Fruit fly (Drosophila melanogaster) whole organism, prepupa: ENCODE measurements around the gene CG7627.

Experiments used
- Blimp-1 ChIP-seq: fragments of 200-800 bp; sonication (Bioruptor generic); optimal IDR thresholded peaks from 3 replicates; lab custom pipeline; 2017; ENCODE audit warnings: missing biosample characterization, missing genetic modification characterization, mild to moderate bottlenecking, moderate library complexity, missing genetic modification reagents
- CG10669 ChIP-seq: fragments of 200-800 bp; sonication (Bioruptor generic); optimal IDR thresholded peaks from 3 replicates; lab custom pipeline; 2018; ENCODE audit warnings: missing biosample characterization, mild to moderate bottlenecking, missing genetic modification characterization, moderate library complexity
- CG11762 ChIP-seq: fragments of 200-800 bp; sonication (Bioruptor generic); optimal IDR thresholded peaks from 3 replicates; lab custom pipeline; 2016; ENCODE audit warnings: missing biosample characterization, missing genetic modification characterization; ENCODE audit not compliant: insufficient read depth
- CG11902 ChIP-seq: fragments of 200-800 bp; sonication (Bioruptor generic); optimal IDR thresholded peaks from 3 replicates; lab custom pipeline; 2016; ENCODE audit warnings: missing biosample characterization, missing genetic modification characterization
- CG1621 ChIP-seq: fragments of 200-800 bp; sonication (Bioruptor generic); optimal IDR thresholded peaks from 3 replicates; lab custom pipeline; 2018; ENCODE audit warnings: missing biosample characterization, mild to moderate bottlenecking, missing genetic modification characterization
- CG16779 ChIP-seq: fragments of 200-800 bp; sonication (Bioruptor generic); optimal IDR thresholded peaks from 3 replicates; lab custom pipeline; 2017; ENCODE audit warnings: missing biosample characterization, mild to moderate bottlenecking, missing genetic modification characterization
- CG3032 ChIP-seq: fragments of 200-800 bp; optimal IDR thresholded peaks from 2 replicates; lab custom pipeline; 2019; ENCODE audit warnings: missing biosample characterization, mild to moderate bottlenecking, missing genetic modification characterization, moderate library complexity
- CG32006 ChIP-seq: fragments of 200-800 bp; sonication (Bioruptor generic); optimal IDR thresholded peaks from 3 replicates; lab custom pipeline; 2017; ENCODE audit warnings: missing biosample characterization, mild to moderate bottlenecking, missing genetic modification characterization
- CG3919 ChIP-seq: fragments of 200-800 bp; sonication (Bioruptor generic); optimal IDR thresholded peaks from 3 replicates; lab custom pipeline; 2016; ENCODE audit warnings: missing biosample characterization, missing genetic modification characterization
- CG4318 ChIP-seq: fragments of 200-800 bp; sonication (Bioruptor generic); optimal IDR thresholded peaks from 3 replicates; lab custom pipeline; 2017; ENCODE audit warnings: missing biosample characterization, mild to moderate bottlenecking, missing genetic modification characterization
- CG6276 ChIP-seq: fragments of 200-800 bp; sonication (Bioruptor generic); optimal IDR thresholded peaks from 2 replicates; lab custom pipeline; 2017; ENCODE audit warnings: missing biosample characterization, mild to moderate bottlenecking, missing genetic modification characterization
- CG6808 ChIP-seq: fragments of 200-800 bp; sonication (Bioruptor generic); optimal IDR thresholded peaks from 3 replicates; lab custom pipeline; 2017; ENCODE audit warnings: missing biosample characterization, missing genetic modification characterization, mild to moderate bottlenecking, moderate library complexity, missing genetic modification reagents
- CG8319 ChIP-seq: fragments of 200-800 bp; sonication (Bioruptor generic); optimal IDR thresholded peaks from 3 replicates; lab custom pipeline; 2016; ENCODE audit warnings: missing biosample characterization, missing genetic modification characterization
- CG8632 ChIP-seq: fragments of 200-800 bp; sonication (Bioruptor generic); optimal IDR thresholded peaks from 3 replicates; lab custom pipeline; 2016; ENCODE audit warnings: missing biosample characterization, missing genetic modification characterization
- Eip75B ChIP-seq: fragments of 200-800 bp; sonication (Bioruptor generic); optimal IDR thresholded peaks from 3 replicates; lab custom pipeline; 2016; ENCODE audit warnings: missing biosample characterization, missing genetic modification characterization
- Eip78C ChIP-seq: fragments of 200-800 bp; sonication (Bioruptor generic); peaks from one replicate; lab custom pipeline; 2016; ENCODE audit warnings: missing biosample characterization, missing genetic modification characterization
- Eip93F ChIP-seq: fragments of 200-800 bp; sonication (Bioruptor generic); optimal IDR thresholded peaks from 2 replicates; lab custom pipeline; 2016; ENCODE audit warnings: missing biosample characterization, mild to moderate bottlenecking, missing genetic modification characterization
- Ets21C ChIP-seq: fragments of 200-800 bp; sonication (Bioruptor generic); optimal IDR thresholded peaks from 3 replicates; lab custom pipeline; 2016; ENCODE audit warnings: missing biosample characterization, missing genetic modification characterization
- Ets96B ChIP-seq: fragments of 200-800 bp; optimal IDR thresholded peaks from 2 replicates; lab custom pipeline; 2019; ENCODE audit warnings: missing biosample characterization, mild to moderate bottlenecking, missing genetic modification characterization, moderate library complexity
- Gug ChIP-seq: fragments of 200-800 bp; sonication (Bioruptor generic); IDR thresholded peaks from 2 replicates; pipeline ENCODE4 v1.3.6; 2022; ENCODE audit warnings: missing biosample characterization, missing genetic modification characterization
- Hr38 ChIP-seq: sonication (Bioruptor generic); optimal IDR thresholded peaks from 2 replicates; lab custom pipeline; 2016; ENCODE audit warnings: missing biosample characterization, missing genetic modification characterization
- Hr39 ChIP-seq: fragments of 200-800 bp; sonication (Bioruptor generic); optimal IDR thresholded peaks from 2 replicates; lab custom pipeline; 2016; ENCODE audit warnings: missing biosample characterization, missing genetic modification characterization
- Hr4 ChIP-seq: fragments of 200-800 bp; sonication (Bioruptor generic); optimal IDR thresholded peaks from 3 replicates; lab custom pipeline; 2016; ENCODE audit warnings: missing biosample characterization, missing genetic modification characterization
- Smox ChIP-seq: fragments of 200-800 bp; sonication (Bioruptor generic); optimal IDR thresholded peaks from 3 replicates; lab custom pipeline; 2016; ENCODE audit warnings: missing biosample characterization, missing genetic modification characterization
- Sox14 ChIP-seq: fragments of 200-800 bp; sonication (Bioruptor generic); optimal IDR thresholded peaks from 3 replicates; lab custom pipeline; 2016; ENCODE audit warnings: missing biosample characterization, missing genetic modification characterization
- acj6 ChIP-seq: fragments of 200-800 bp; sonication (Bioruptor generic); optimal IDR thresholded peaks from 3 replicates; lab custom pipeline; 2016; ENCODE audit warnings: missing biosample characterization, missing genetic modification characterization
- cyc ChIP-seq: fragments of 200-800 bp; sonication (Bioruptor generic); optimal IDR thresholded peaks from 3 replicates; lab custom pipeline; 2016; ENCODE audit warnings: missing biosample characterization, missing genetic modification characterization
- dac ChIP-seq: fragments of 200-800 bp; sonication (Bioruptor generic); optimal IDR thresholded peaks from 2 replicates; lab custom pipeline; 2017; ENCODE audit warnings: missing biosample characterization, mild to moderate bottlenecking, missing genetic modification characterization
- dsx ChIP-seq: fragments of 200-800 bp; optimal IDR thresholded peaks from 3 replicates; lab custom pipeline; 2019; ENCODE audit warnings: missing biosample characterization, mild to moderate bottlenecking, missing genetic modification characterization, moderate library complexity; ENCODE audit not compliant: poor library complexity, severe bottlenecking
- fd59A ChIP-seq: fragments of 200-800 bp; sonication (Bioruptor generic); optimal IDR thresholded peaks from 2 replicates; lab custom pipeline; 2017; ENCODE audit warnings: missing biosample characterization, mild to moderate bottlenecking, missing genetic modification characterization, missing genetic modification reagents
- fd85E ChIP-seq: fragments of 200-800 bp; sonication (Bioruptor generic); optimal IDR thresholded peaks from 3 replicates; lab custom pipeline; 2016; ENCODE audit warnings: missing biosample characterization, missing genetic modification characterization
- fkh ChIP-seq: fragments of 200-800 bp; sonication (Bioruptor generic); optimal IDR thresholded peaks from 3 replicates; lab custom pipeline; 2017; ENCODE audit warnings: missing biosample characterization, mild to moderate bottlenecking, missing genetic modification characterization, moderate library complexity
- lz ChIP-seq: fragments of 200-800 bp; sonication (Bioruptor generic); optimal IDR thresholded peaks from 3 replicates; lab custom pipeline; 2016; ENCODE audit warnings: missing biosample characterization, missing genetic modification characterization
- net ChIP-seq: fragments of 200-800 bp; sonication (Bioruptor generic); optimal IDR thresholded peaks from 3 replicates; lab custom pipeline; 2016; ENCODE audit warnings: missing biosample characterization, missing genetic modification characterization
- spab ChIP-seq: fragments of 200-800 bp; sonication (Bioruptor generic); optimal IDR thresholded peaks from 2 replicates; lab custom pipeline; 2017; ENCODE audit warnings: missing biosample characterization, mild to moderate bottlenecking, missing genetic modification characterization, missing genetic modification reagents
- ss ChIP-seq, 2 experiments: fragments of 200-800 bp; sonication (Bioruptor generic); optimal IDR thresholded peaks; 2 replicates in 1 of 2; 3 replicates in 1 of 2; lab custom pipeline; 2017 to 2018; ENCODE audit warnings: mild to moderate bottlenecking in 2 of 2, missing biosample characterization in 2 of 2, missing genetic modification characterization in 2 of 2, moderate library complexity in 1 of 2
- topi ChIP-seq: fragments of 200-800 bp; sonication (Bioruptor generic); optimal IDR thresholded peaks from 3 replicates; lab custom pipeline; 2016; ENCODE audit warnings: missing biosample characterization, missing genetic modification characterization
- vri ChIP-seq: fragments of 200-800 bp; sonication (Bioruptor generic); optimal IDR thresholded peaks from 3 replicates; lab custom pipeline; 2016; ENCODE audit warnings: missing biosample characterization, mild to moderate bottlenecking, missing genetic modification characterization

Gene CG7627

DNA sequence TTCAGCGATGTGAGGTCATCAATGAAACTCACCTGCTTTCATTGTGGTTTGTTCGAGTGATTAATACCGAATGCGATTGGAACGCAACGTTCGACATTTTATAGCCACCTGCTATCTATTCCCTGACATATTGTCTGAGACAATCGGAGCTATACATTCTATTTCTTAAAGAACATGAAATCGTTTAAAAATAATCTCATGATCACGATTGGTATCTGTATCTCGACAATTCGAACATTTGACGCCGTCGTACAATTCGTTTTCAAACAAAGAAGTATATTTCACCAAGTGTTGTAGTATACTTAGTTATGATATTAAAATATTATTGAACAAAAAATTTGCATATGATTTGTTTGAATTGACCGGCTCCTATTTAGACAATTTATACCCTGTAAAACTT lies 32.6 kb upstream of the CG7627 start, which contains the start of gene Peritrophin-15b:
TSS of gene Peritrophin-15b (minus strand) at position 101 of the 400 bp plus-strand sequence.
- no peak for TF ChIP-seq Gug (GFP tag; lab: Robert Waterston, UW)
- TF ChIP-seq CG1621 (tag; lab: Kevin White, UChicago), result no peak
- no peak for TF ChIP-seq CG10669
- TF ChIP-seq CG11762 (GFP tag; lab: Kevin White, UChicago), result no peak
- TF ChIP-seq lz (GFP tag; lab: Kevin White, UChicago), result no peak
- no peak for TF ChIP-seq topi
- TF ChIP-seq fd85E, result no peak
- TF ChIP-seq fd59A, result no peak
- TF ChIP-seq Hr39 (GFP tag; lab: Kevin White, UChicago), result no peak
- no peak for TF ChIP-seq CG11902 (GFP tag; lab: Kevin White, UChicago)
- TF ChIP-seq dsx (GFP tag; lab: Kevin White, UChicago), result no peak
- no peak for TF ChIP-seq CG16779 (tag; lab: Kevin White, UChicago)
- no peak for TF ChIP-seq ss (GFP tag; optimal IDR thresholded peaks at IDR 0.05; lab: Kevin White, UChicago)
- TF ChIP-seq Hr4 (GFP tag; lab: Kevin White, UChicago), result no peak
- no peak for TF ChIP-seq Sox14 (GFP tag; lab: Kevin White, UChicago)

DNA sequence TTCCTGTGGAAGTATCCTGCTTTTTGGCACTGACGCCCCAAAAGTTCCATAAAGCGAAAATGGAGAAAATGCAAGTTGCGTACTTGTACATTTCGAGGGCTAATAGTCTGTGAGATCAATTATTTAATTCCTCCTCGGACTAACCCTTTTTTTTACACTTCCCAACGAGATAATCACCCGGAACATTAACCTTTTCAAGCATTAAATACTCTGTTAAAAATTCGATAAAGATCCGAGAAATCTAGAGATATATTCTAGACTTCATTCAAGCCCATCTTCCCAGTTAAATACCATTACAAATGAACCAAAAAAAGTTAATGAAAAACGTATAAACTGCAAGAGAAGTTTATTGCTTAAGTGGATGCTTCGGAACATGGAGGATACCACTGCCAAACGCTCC lies 31.9 kb upstream of the CG7627 start, which contains the start of gene lectin-29Ca:
TSS of gene lectin-29Ca (minus strand) at position 101 of the 400 bp plus-strand sequence.
- no peak for TF ChIP-seq CG11762 (GFP tag; lab: Kevin White, UChicago)
- no peak for TF ChIP-seq Ets96B (tag; lab: Kevin White, UChicago)
- TF ChIP-seq Blimp-1, result no peak

DNA sequence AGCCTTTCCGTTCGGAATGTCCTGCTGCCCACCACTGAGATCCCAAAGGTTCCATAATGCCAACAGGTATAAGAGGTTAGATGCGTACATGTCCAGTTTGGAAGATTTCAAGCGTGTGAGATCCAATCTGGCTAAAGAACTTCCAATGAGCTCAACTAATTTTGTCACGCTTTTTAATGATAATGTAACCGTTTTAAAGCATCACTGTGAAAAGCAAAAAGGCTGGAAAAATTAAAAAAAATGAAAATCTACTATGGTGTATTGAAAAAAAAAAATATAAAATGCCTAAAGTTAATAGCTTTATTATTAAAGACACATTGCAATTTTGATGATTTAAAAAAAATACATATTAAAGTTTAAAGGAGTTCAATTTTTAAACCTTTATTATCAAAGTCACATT lies 30.9 kb upstream of the CG7627 start, which contains the start of gene Acp29AB:
TSS of gene Acp29AB (minus strand) at position 101 of the 400 bp plus-strand sequence.
- TF ChIP-seq CG8319 (GFP tag; lab: Kevin White, UChicago), result no peak
- TF ChIP-seq ss (GFP tag; optimal IDR thresholded peaks at IDR 0.05; lab: Kevin White, UChicago), result no peak
- no peak for TF ChIP-seq Hr4 (GFP tag; lab: Kevin White, UChicago)
- no peak for TF ChIP-seq CG16779 (tag; lab: Kevin White, UChicago)
- no peak for TF ChIP-seq Smox (GFP tag; lab: Kevin White, UChicago)

DNA sequence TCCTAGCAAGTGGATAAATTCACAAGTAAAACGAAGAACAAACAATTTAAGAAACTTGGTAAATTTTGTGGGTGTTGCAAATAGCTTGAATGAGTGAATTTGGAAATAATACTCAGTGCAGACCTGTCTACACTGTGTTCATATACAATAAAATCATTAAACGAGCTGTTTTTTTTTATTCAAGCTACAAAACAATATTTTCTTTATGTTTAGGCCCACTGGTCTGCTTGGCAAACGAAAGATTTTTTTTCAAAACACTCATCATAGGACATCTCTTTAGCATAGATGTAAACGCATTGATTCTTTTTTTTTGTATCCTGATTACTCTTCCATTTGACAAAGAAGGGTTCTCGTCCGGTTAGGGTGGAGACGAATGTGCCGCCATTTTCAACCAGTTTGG lies 30.0 kb upstream of the CG7627 start, which contains the start of gene CG42820:
TSS of gene CG42820 (minus strand) at position 101 of the 400 bp plus-strand sequence.
- TF ChIP-seq CG3032 (tag; lab: Kevin White, UChicago), result no peak
- no peak for TF ChIP-seq vri (GFP tag; lab: Kevin White, UChicago)
- TF ChIP-seq CG4318 (GFP tag; lab: Kevin White, UChicago), result no peak
- no peak for TF ChIP-seq net (GFP tag; lab: Kevin White, UChicago)
- no peak for TF ChIP-seq fd85E
- TF ChIP-seq CG3919 (GFP tag; lab: Kevin White, UChicago), result no peak
- no peak for TF ChIP-seq CG6808 (GFP tag; lab: Kevin White, UChicago)
- TF ChIP-seq CG11902 (GFP tag; lab: Kevin White, UChicago), result no peak
- no peak for TF ChIP-seq Eip75B (GFP tag; lab: Kevin White, UChicago)
- no peak for TF ChIP-seq dac
- no peak for TF ChIP-seq Ets21C
- TF ChIP-seq Eip93F (GFP tag; lab: Kevin White, UChicago), result no peak
- TF ChIP-seq acj6, result no peak

DNA sequence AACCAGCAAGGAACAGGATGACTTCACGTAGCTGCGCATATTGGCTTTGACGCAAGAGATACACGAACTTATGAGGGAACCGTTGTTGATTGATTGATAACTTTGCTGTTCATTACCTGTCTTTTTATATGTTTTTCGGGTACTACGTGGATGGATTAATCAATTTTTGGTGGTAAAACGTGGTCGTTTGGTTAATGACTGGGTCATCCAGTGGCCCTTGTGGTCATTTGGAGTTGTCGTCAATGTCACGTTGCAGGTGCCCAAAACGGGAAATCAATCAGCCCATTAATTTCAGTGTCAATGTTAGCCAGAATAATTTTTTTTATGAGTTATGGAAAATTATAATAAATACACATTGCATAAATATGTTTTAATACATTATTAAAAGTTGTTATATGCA lies 27.0 kb upstream of the CG7627 start, which contains the start of gene CG42819:
TSS of gene CG42819 (minus strand) at position 101 of the 400 bp plus-strand sequence.
- TF ChIP-seq CG6276 (GFP tag; lab: Kevin White, UChicago) (no peak), cyc (GFP tag; lab: Kevin White, UChicago) (no peak), net (GFP tag; lab: Kevin White, UChicago) (no peak), Eip78C (no peak), topi (no peak), Hr38 (GFP tag; lab: Kevin White, UChicago) (no peak), dac (no peak), CG32006 (GFP tag; lab: Kevin White, UChicago) (no peak), spab (GFP tag; lab: Kevin White, UChicago) (no peak), CG8632 (GFP tag; lab: Kevin White, UChicago) (no peak), fkh (GFP tag; lab: Kevin White, UChicago) (no peak), CG4318 (GFP tag; lab: Kevin White, UChicago) (no peak), Ets21C (no peak), Sox14 (GFP tag; lab: Kevin White, UChicago) (no peak), vri (GFP tag; lab: Kevin White, UChicago) (no peak)
